Worm (Caenorhabditis elegans): ENCODE data around the gene T08H10.3.
"Not testable (repeated sequence)": the region's sequence is repeated elsewhere in the genome, so short reads cannot be mapped to it uniquely, and the experiment has no call there.

Gene T08H10.3

ce11 chrV:4450523-4451089, 20.6 kb upstream of the T08H10.3 start, which contains the start of gene rft-2:
Gene rft-2, minus strand, starts transcription at chrV:4450563.
- TF ChIP-seq nhr-2 (tag; optimal IDR thresholded peaks at IDR 0.05) (no peak), ceh-39 (tag; optimal IDR thresholded peaks at IDR 0.05) (no peak), flh-1 (GFP tag; optimal IDR thresholded peaks at IDR 0.05) (no peak), sptf-1 (tag; optimal IDR thresholded peaks at IDR 0.05) (no peak), nhr-237 (tag; optimal IDR thresholded peaks at IDR 0.05) (peak; percentile 14), ces-1 (GFP tag; optimal IDR thresholded peaks at IDR 0.05) (peak; percentile 93), mep-1 (tag; optimal IDR thresholded peaks at IDR 0.05) (peak; percentile 29), hlh-1 (tag; optimal IDR thresholded peaks at IDR 0.05) (no peak)

ce11 chrV:4454634-4455033, 16.5 kb upstream of the T08H10.3 start, which contains the start of gene gnrr-5:
Gene gnrr-5, minus strand, starts transcription at chrV:4454734.
- TF ChIP-seq nhr-237 (tag; optimal IDR thresholded peaks at IDR 0.05) = no peak
- no peak for TF ChIP-seq blmp-1 (tag; optimal IDR thresholded peaks at IDR 0.05)
- TF ChIP-seq mab-5 (tag; optimal IDR thresholded peaks at IDR 0.05) = no peak
- TF ChIP-seq cnd-1 (tag; optimal IDR thresholded peaks at IDR 0.05) = no peak
- no peak for TF ChIP-seq ceh-83 (GFP tag; optimal IDR thresholded peaks at IDR 0.05)
- no peak for TF ChIP-seq elt-3 (tag; optimal IDR thresholded peaks at IDR 0.05)
- no peak for TF ChIP-seq nhr-28 (tag; optimal IDR thresholded peaks at IDR 0.05)
- TF ChIP-seq pha-4 (tag; optimal IDR thresholded peaks at IDR 0.05) = no peak
- TF ChIP-seq unc-62 (GFP tag; optimal IDR thresholded peaks at IDR 0.05) = no peak
- TF ChIP-seq ceh-43 (GFP tag; optimal IDR thresholded peaks at IDR 0.05) = no peak
- TF ChIP-seq zip-8 (tag; optimal IDR thresholded peaks at IDR 0.05) = no peak
- no peak for TF ChIP-seq sem-2 (GFP tag; optimal IDR thresholded peaks at IDR 0.05)
- no peak for TF ChIP-seq bed-3 (GFP tag; optimal IDR thresholded peaks at IDR 0.05)
- no peak for TF ChIP-seq ces-1 (GFP tag; optimal IDR thresholded peaks at IDR 0.05)
- TF ChIP-seq M03D4.4 (tag; optimal IDR thresholded peaks at IDR 0.05) = no peak
- TF ChIP-seq nhr-2 (tag; optimal IDR thresholded peaks at IDR 0.05) = no peak
- no peak for TF ChIP-seq lin-13 (tag; optimal IDR thresholded peaks at IDR 0.05)
- no peak for TF ChIP-seq mls-2 (tag; optimal IDR thresholded peaks at IDR 0.05)
- no peak for TF ChIP-seq tbx-8 (GFP tag; optimal IDR thresholded peaks at IDR 0.05)

- not testable (repeated sequence) for TF ChIP-seq ceh-43 (GFP tag; optimal IDR thresholded peaks at IDR 0.05); sem-2 (GFP tag; optimal IDR thresholded peaks at IDR 0.05); ceh-39 (tag; optimal IDR thresholded peaks at IDR 0.05)
Measured at ce11 chrV:4474543-4474942, 3.4 kb downstream of the T08H10.3 start, which contains the start of gene str-35. Gene str-35, plus strand, starts transcription at chrV:4474843.

- no peak for TF ChIP-seq tbx-8 (GFP tag; optimal IDR thresholded peaks at IDR 0.05)
- peak; percentile 76 for TF ChIP-seq elt-1 (tag; optimal IDR thresholded peaks at IDR 0.05; ENCODE audit: borderline replicate concordance, insufficient read depth)
Measured at ce11 chrV:4481823-4482222, 10.7 kb downstream of the T08H10.3 start.

ce11 chrV:4483049-4483507, 11.9 kb downstream of the T08H10.3 start, which contains the start of gene exc-15:
Gene exc-15, plus strand, starts transcription at chrV:4483459.
- TF ChIP-seq nhr-237 (tag; optimal IDR thresholded peaks at IDR 0.05) (no peak), flh-1 (GFP tag; optimal IDR thresholded peaks at IDR 0.05) (no peak)

ce11 chrV:4486626-4487025, 15.5 kb downstream of the T08H10.3 start:
- TF ChIP-seq M03D4.4 (tag; optimal IDR thresholded peaks at IDR 0.05) = no peak
- peak; percentile 54 for TF ChIP-seq nhr-2 (tag; optimal IDR thresholded peaks at IDR 0.05)
- TF ChIP-seq unc-62 (GFP tag; optimal IDR thresholded peaks at IDR 0.05) = peak; percentile 17

ce11 chrV:4487888-4488287, 16.7 kb downstream of the T08H10.3 start:
- TF ChIP-seq blmp-1 (tag; optimal IDR thresholded peaks at IDR 0.05) = no peak
- TF ChIP-seq ceh-39 (tag; optimal IDR thresholded peaks at IDR 0.05) = peak; percentile 7

ce11 chrV:4488989-4489388, 17.8 kb downstream of the T08H10.3 start:
- TF ChIP-seq nhr-237 (tag; optimal IDR thresholded peaks at IDR 0.05) (no peak), zip-8 (tag; optimal IDR thresholded peaks at IDR 0.05) (peak; percentile 58), unc-62 (GFP tag; optimal IDR thresholded peaks at IDR 0.05) (peak; percentile 80), elt-1 (tag; optimal IDR thresholded peaks at IDR 0.05; ENCODE audit: borderline replicate concordance, insufficient read depth) (peak; percentile 71), hlh-1 (tag; optimal IDR thresholded peaks at IDR 0.05) (peak; percentile 28), nhr-2 (tag; optimal IDR thresholded peaks at IDR 0.05) (peak; percentile 75), ceh-83 (GFP tag; optimal IDR thresholded peaks at IDR 0.05) (no peak)
